Worm (Caenorhabditis elegans): ENCODE results near the gene Y44A6D.1.

- TF ChIP-seq blmp-1 (tag; optimal IDR thresholded peaks at IDR 0.05) = no peak
- no peak for TF ChIP-seq drap-1 (GFP tag; optimal IDR thresholded peaks at IDR 0.05)
- TF ChIP-seq unc-62 (GFP tag; optimal IDR thresholded peaks at IDR 0.05) = no peak
Observed at ce11 chrV:20785050-20785847, 4.6 kb downstream of the Y44A6D.1 start.

All from whole organism, mixed stage, embryonic.